Fruit fly (Drosophila melanogaster): ENCODE data around the gene Pak.

- TF ChIP-seq CTCF (optimal IDR thresholded peaks at IDR 0.05) (no peak), CG8478 (optimal IDR thresholded peaks at IDR 0.05) (no peak)
These were observed 41.0 kb upstream of the Pak start, which contains the start of gene CG31560 for dm6 chr3R:6309676-6310075.

Measured in S2 (cell line).